Fruit fly (Drosophila melanogaster) whole organism, embryonic: ENCODE measurements around the gene CG43181.
A peak's percentile ranks its signal among the peaks of the same experiment; 100 is the strongest.

Experiments used
- Abd-B ChIP-seq: fragments of 200-800 bp; sonication (Bioruptor generic); optimal IDR thresholded peaks from 2 replicates; lab custom pipeline; 2018; ENCODE audit warnings: missing biosample characterization, mild to moderate bottlenecking, missing genetic modification characterization, moderate library complexity
- Atf3 ChIP-seq: fragments of 200-800 bp; sonication (Bioruptor generic); optimal IDR thresholded peaks from 3 replicates; lab custom pipeline; 2016; ENCODE audit warnings: missing biosample characterization, missing genetic modification characterization
- CG10366 ChIP-seq: fragments of 200-800 bp; sonication (Bioruptor generic); IDR thresholded peaks from 2 replicates; pipeline ENCODE4 v1.3.6; 2022; ENCODE audit warnings: missing biosample characterization, missing genetic modification characterization
- CG10959 ChIP-seq: fragments of 200-800 bp; sonication (Bioruptor generic); IDR thresholded peaks from 2 replicates; pipeline ENCODE4 v1.3.6; 2022; ENCODE audit warnings: missing biosample characterization, missing genetic modification characterization
- CG11247 ChIP-seq: fragments of 200-800 bp; sonication (Bioruptor generic); IDR thresholded peaks from 2 replicates; pipeline ENCODE4 v1.3.6; 2022; ENCODE audit warnings: missing biosample characterization, missing genetic modification characterization
- CG11504 ChIP-seq: fragments of 200-800 bp; sonication (Bioruptor generic); optimal IDR thresholded peaks from 3 replicates; lab custom pipeline; 2019; ENCODE audit warnings: missing biosample characterization, mild to moderate bottlenecking, missing genetic modification characterization, moderate library complexity
- CG14014 ChIP-seq: fragments of 200-800 bp; sonication (Bioruptor generic); IDR thresholded peaks from 2 replicates; pipeline ENCODE4 v1.3.6; 2022; ENCODE audit warnings: missing biosample characterization, missing genetic modification characterization
- CG16813 ChIP-seq: fragments of 200-800 bp; sonication (Bioruptor generic); IDR thresholded peaks from 3 replicates; pipeline ENCODE4 v1.3.6; 2022; ENCODE audit warnings: missing biosample characterization, missing genetic modification characterization; ENCODE audit not compliant: partially characterized antibody
- CG17385 ChIP-seq: fragments of 200-800 bp; sonication (Bioruptor generic); optimal IDR thresholded peaks from 3 replicates; lab custom pipeline; 2018; ENCODE audit warnings: missing biosample characterization, mild to moderate bottlenecking, missing genetic modification characterization
- CG17802 ChIP-seq: fragments of 200-800 bp; sonication (Bioruptor generic); optimal IDR thresholded peaks from 2 replicates; lab custom pipeline; 2018; ENCODE audit warnings: missing biosample characterization, mild to moderate bottlenecking, missing genetic modification characterization, moderate library complexity
- CG3281 ChIP-seq: fragments of 200-800 bp; sonication (Bioruptor generic); optimal IDR thresholded peaks from 3 replicates; lab custom pipeline; 2017; ENCODE audit warnings: missing biosample characterization, mild to moderate bottlenecking, missing genetic modification characterization
- CG42726 ChIP-seq: fragments of 200-800 bp; sonication (Bioruptor generic); IDR thresholded peaks from 2 replicates; pipeline ENCODE4 v1.3.6; 2022; ENCODE audit warnings: missing biosample characterization, missing genetic modification characterization; ENCODE audit not compliant: partially characterized antibody
- CG8089 ChIP-seq: fragments of 200-800 bp; sonication (Bioruptor generic); optimal IDR thresholded peaks from 3 replicates; lab custom pipeline; 2016; ENCODE audit warnings: missing biosample characterization, missing genetic modification characterization
- CG8388 ChIP-seq: fragments of 200-800 bp; sonication (Bioruptor generic); optimal IDR thresholded peaks from 2 replicates; lab custom pipeline; 2019; ENCODE audit warnings: missing biosample characterization, mild to moderate bottlenecking, missing genetic modification characterization, moderate library complexity
- CG9609 ChIP-seq: fragments of 200-800 bp; sonication (Bioruptor generic); optimal IDR thresholded peaks from 3 replicates; lab custom pipeline; 2016; ENCODE audit warnings: missing biosample characterization, missing genetic modification characterization
- CG9932 ChIP-seq: fragments of 200-800 bp; sonication (Bioruptor generic); IDR thresholded peaks from 2 replicates; pipeline ENCODE4 v1.3.6; 2022; ENCODE audit warnings: missing biosample characterization, missing genetic modification characterization
- Camta ChIP-seq: fragments of 200-800 bp; sonication (Bioruptor generic); optimal IDR thresholded peaks from 2 replicates; lab custom pipeline; 2016; ENCODE audit warnings: missing biosample characterization, missing genetic modification characterization
- D19B ChIP-seq: fragments of 200-800 bp; sonication (Bioruptor generic); optimal IDR thresholded peaks from 2 replicates; lab custom pipeline; 2017; ENCODE audit warnings: missing biosample characterization, mild to moderate bottlenecking, missing genetic modification characterization
- Dll ChIP-seq: fragments of 200-800 bp; sonication (Bioruptor generic); IDR thresholded peaks from 4 replicates; pipeline ENCODE4 v1.3.6; 2022; ENCODE audit warnings: missing biosample characterization, missing genetic modification characterization; ENCODE audit not compliant: partially characterized antibody
- Meics ChIP-seq: fragments of 200-800 bp; sonication (Bioruptor generic); optimal IDR thresholded peaks from 2 replicates; lab custom pipeline; 2017; ENCODE audit warnings: missing biosample characterization, mild to moderate bottlenecking, missing genetic modification characterization
- Ptx1 ChIP-seq: fragments of 200-800 bp; sonication (Bioruptor generic); IDR thresholded peaks from 2 replicates; pipeline ENCODE4 v1.3.6; 2022; ENCODE audit warnings: missing biosample characterization, missing genetic modification characterization
- Spps ChIP-seq: fragments of 200-800 bp; sonication (Bioruptor generic); optimal IDR thresholded peaks from 2 replicates; lab custom pipeline; 2018; ENCODE audit warnings: missing biosample characterization, mild to moderate bottlenecking, missing genetic modification characterization
- Stat92E ChIP-seq, 3 experiments: fragments of >200 bp in 2 of 3; fragments of 200-800 bp in 1 of 3; sonication (Bioruptor generic) in 1 of 3; optimal IDR thresholded peaks; 2 replicates each; lab custom pipeline; 2017 to 2019; ENCODE audit warnings: missing biosample characterization in 3 of 3, missing genetic modification characterization in 3 of 3, mild to moderate bottlenecking in 1 of 3, moderate library complexity in 1 of 3
- TFAM ChIP-seq: fragments of 200-800 bp; sonication (Bioruptor generic); optimal IDR thresholded peaks from 2 replicates; lab custom pipeline; 2017; ENCODE audit warnings: missing biosample characterization, missing genetic modification characterization, inconsistent platforms
- Xbp1 ChIP-seq: fragments of 200-800 bp; sonication (Bioruptor generic); optimal IDR thresholded peaks from 3 replicates; lab custom pipeline; 2016; ENCODE audit warnings: missing biosample characterization, mild to moderate bottlenecking, missing genetic modification characterization
- btn ChIP-seq: fragments of 200-800 bp; sonication (Bioruptor generic); optimal IDR thresholded peaks from 2 replicates; lab custom pipeline; 2016; ENCODE audit warnings: missing biosample characterization, missing genetic modification characterization
- cas ChIP-seq: fragments of 200-800 bp; sonication (Bioruptor generic); IDR thresholded peaks from 2 replicates; pipeline ENCODE4 v1.3.6; 2022; ENCODE audit warnings: missing biosample characterization, missing genetic modification characterization
- chm ChIP-seq: fragments of 200-800 bp; sonication (Bioruptor generic); IDR thresholded peaks from 2 replicates; pipeline ENCODE4 v1.3.6; 2022; ENCODE audit warnings: missing biosample characterization, missing genetic modification characterization
- dati ChIP-seq: fragments of 200-800 bp; sonication (Bioruptor generic); IDR thresholded peaks from 2 replicates; pipeline ENCODE4 v1.3.6; 2022; ENCODE audit warnings: missing biosample characterization, missing genetic modification characterization
- eve ChIP-seq, 2 experiments: fragments of >200 bp; optimal IDR thresholded peaks; 2 replicates each; lab custom pipeline; 2017; ENCODE audit warnings: missing biosample characterization in 2 of 2, missing genetic modification characterization in 2 of 2
- luna ChIP-seq: fragments of 200-800 bp; sonication (Bioruptor generic); optimal IDR thresholded peaks from 2 replicates; lab custom pipeline; 2016; ENCODE audit warnings: missing biosample characterization, missing genetic modification characterization
- mld ChIP-seq: fragments of 200-800 bp; sonication (Bioruptor generic); IDR thresholded peaks from 3 replicates; pipeline ENCODE4 v1.3.6; 2022; ENCODE audit warnings: missing biosample characterization, missing genetic modification characterization; ENCODE audit not compliant: partially characterized antibody
- nau ChIP-seq: fragments of 200-800 bp; sonication (Bioruptor generic); optimal IDR thresholded peaks from 3 replicates; lab custom pipeline; 2017; ENCODE audit warnings: missing biosample characterization, mild to moderate bottlenecking, missing genetic modification characterization, missing genetic modification reagents
- odd ChIP-seq: fragments of 200-800 bp; sonication (Bioruptor generic); optimal IDR thresholded peaks from 2 replicates; lab custom pipeline; 2017; ENCODE audit warnings: missing biosample characterization, mild to moderate bottlenecking, missing genetic modification characterization
- onecut ChIP-seq: fragments of 200-800 bp; sonication (Bioruptor generic); IDR thresholded peaks from 2 replicates; pipeline ENCODE4 v1.3.6; 2022; ENCODE audit warnings: missing biosample characterization, missing genetic modification characterization
- psq ChIP-seq: fragments of 200-800 bp; sonication (Bioruptor generic); optimal IDR thresholded peaks from 2 replicates; lab custom pipeline; 2017; ENCODE audit warnings: missing biosample characterization, missing genetic modification characterization
- slbo ChIP-seq: fragments of 200-800 bp; sonication (Bioruptor generic); IDR thresholded peaks from 2 replicates; pipeline ENCODE4 v1.3.6; 2022; ENCODE audit warnings: missing biosample characterization, missing genetic modification characterization
- sr ChIP-seq: fragments of 200-800 bp; sonication (Bioruptor generic); IDR thresholded peaks from 3 replicates; pipeline ENCODE4 v1.3.6; 2022; ENCODE audit warnings: missing biosample characterization, missing genetic modification characterization
- tll ChIP-seq, 2 experiments: fragments of 200-800 bp in 1 of 2; fragments of >200 bp in 1 of 2; sonication (Bioruptor generic) in 1 of 2; optimal IDR thresholded peaks; 2 replicates each; lab custom pipeline; 2017 to 2019; ENCODE audit warnings: missing biosample characterization in 2 of 2, missing genetic modification characterization in 2 of 2, mild to moderate bottlenecking in 1 of 2, moderate library complexity in 1 of 2
- wdn ChIP-seq: fragments of 200-800 bp; sonication (Bioruptor generic); IDR thresholded peaks from 2 replicates; pipeline ENCODE4 v1.3.6; 2022; ENCODE audit warnings: missing biosample characterization, missing genetic modification characterization

Gene CG43181

DNA sequence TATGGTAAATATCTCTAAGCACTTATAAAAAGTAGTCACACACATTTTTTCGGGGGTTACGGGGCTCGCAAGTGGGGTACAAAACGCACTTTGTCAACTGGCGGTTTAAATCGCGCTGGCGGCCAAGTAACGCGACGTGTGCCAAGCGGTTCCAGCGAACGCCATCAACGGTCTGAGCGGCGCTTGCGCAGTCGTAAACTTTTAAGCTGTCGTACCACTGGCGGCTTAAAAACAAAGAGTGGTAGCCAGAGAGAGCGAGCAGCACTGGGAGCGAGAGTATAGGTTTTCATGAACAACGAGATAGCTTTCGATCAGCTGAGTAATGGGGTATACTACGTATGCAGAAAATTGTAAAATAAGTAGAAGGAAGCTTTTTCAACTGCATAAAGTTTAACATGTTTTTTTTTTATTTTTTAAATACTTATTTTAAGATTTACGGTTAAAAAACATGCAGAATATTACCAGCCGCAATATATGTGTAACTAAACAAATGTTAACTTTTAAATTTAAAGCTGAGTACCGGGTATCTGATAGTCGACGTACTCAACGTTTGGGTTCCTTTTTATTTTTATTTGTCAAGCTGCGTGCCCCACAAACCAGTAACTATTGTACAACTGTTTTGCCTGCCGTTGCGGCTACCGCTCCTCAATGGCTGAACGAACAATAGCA, 15.6 kb upstream of the CG43181 start (continued):
- TF ChIP-seq CG11504 (tag; lab: Kevin White, UChicago) (peak; percentile 64), CG8089 (GFP tag; lab: Kevin White, UChicago) (no peak), odd (peak; percentile 15), dati (GFP tag; lab: Robert Waterston, UW) (no peak), CG17385 (GFP tag; lab: Kevin White, UChicago) (peak; percentile 28), Camta (GFP tag; lab: Kevin White, UChicago) (no peak), slbo (GFP tag; lab: Robert Waterston, UW) (no peak), nau (GFP tag; lab: Kevin White, UChicago) (peak; percentile 9), luna (GFP tag; lab: Kevin White, UChicago) (no peak), CG42726 (peak; percentile 52; the same call in 1 of the 2 replicates), CG17802 (tag; lab: Kevin White, UChicago) (no peak), CG10959 (GFP tag; lab: Robert Waterston, UW) (no peak), btn (GFP tag; lab: Kevin White, UChicago) (no peak), tll (GFP tag; optimal IDR thresholded peaks at IDR 0.05; lab: Kevin White, UChicago) (no peak), Atf3 (GFP tag; lab: Kevin White, UChicago) (no peak), CG8388 (no peak), wdn (GFP tag; lab: Robert Waterston, UW) (no peak), Dll (GFP tag; lab: Robert Waterston, UW) (0 out of 4 replicates have a peak, but pooled peaks have one; percentile 18), sr (GFP tag; lab: Robert Waterston, UW) (no peak), psq (no peak), CG14014 (GFP tag; lab: Robert Waterston, UW) (no peak), chm (GFP tag; lab: Robert Waterston, UW) (no peak), cas (GFP tag; lab: Robert Waterston, UW) (no peak), Abd-B (GFP tag; lab: Kevin White, UChicago) (peak; percentile 34), CG3281 (GFP tag; lab: Kevin White, UChicago) (peak; percentile 10), CG16813 (no peak), CG9932 (0 out of 2 replicates have a peak, but pooled peaks have one; percentile 17), Spps (tag; lab: Kevin White, UChicago) (no peak), Meics (GFP tag; lab: Kevin White, UChicago) (peak; percentile 35), mld (GFP tag; lab: Robert Waterston, UW) (no peak), eve (GFP tag; optimal IDR thresholded peaks at IDR 0.05; lab: Kevin White, UChicago) (no peak), CG9609 (GFP tag; lab: Kevin White, UChicago) (no peak), Xbp1 (GFP tag; lab: Kevin White, UChicago) (peak; percentile 39), onecut (0 out of 2 replicates have a peak, but pooled peaks have one; percentile 7), D19B (GFP tag; lab: Kevin White, UChicago) (peak; percentile 81), CG10366 (GFP tag; lab: Robert Waterston, UW) (no peak), CG11247 (GFP tag; lab: Robert Waterston, UW) (no peak), TFAM (GFP tag; lab: Kevin White, UChicago) (no peak), Ptx1 (GFP tag; lab: Robert Waterston, UW) (no peak), Stat92E (GFP tag; optimal IDR thresholded peaks at IDR 0.05; lab: Kevin White, UChicago) (no peak)
